Fruit fly (Drosophila melanogaster): ENCODE measurements around the gene CG5011.
A peak's percentile ranks its signal among the peaks of the same experiment; 100 is the strongest.

Gene CG5011

DNA sequence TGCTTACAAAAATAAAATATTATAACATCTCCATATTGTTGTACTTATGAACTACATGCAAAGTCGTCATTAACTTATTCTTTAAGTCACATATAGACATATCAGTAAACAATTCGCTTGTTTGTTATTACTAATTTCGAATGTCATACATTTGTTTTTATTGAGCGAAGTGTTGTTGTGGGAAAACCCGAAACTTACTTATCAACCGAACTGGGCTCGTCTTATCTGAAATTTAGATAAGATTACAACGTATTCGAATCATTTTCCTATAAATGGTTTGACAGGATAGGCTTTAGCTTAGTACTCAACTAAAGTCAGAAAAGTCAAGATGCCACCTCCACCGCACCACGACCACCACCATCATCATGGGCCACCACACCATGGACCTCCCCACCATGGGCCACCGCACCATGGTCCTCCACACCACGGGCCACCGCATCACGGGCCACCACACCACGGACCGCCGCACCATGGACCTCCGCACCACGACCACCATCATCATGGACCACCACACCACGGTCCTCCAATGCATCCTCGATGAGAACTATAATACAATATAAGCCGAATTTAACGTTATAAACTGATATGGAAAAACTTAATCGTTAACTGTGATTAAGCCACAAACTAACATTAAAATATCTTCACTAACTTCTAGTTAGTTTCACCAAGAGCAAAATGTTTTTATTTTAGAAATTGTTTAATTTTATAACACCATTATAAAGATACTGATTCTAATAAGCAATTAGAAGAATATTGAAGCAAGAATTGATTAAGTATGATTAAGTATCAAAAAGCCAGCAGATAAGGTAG is at the start of gene CG5011, which contains the start of gene CG43349:
Gene CG5011 (plus strand): TSS at position 760 of the 810 bp plus-strand sequence.
Gene CG43349 (plus strand): TSS at position 294 of the 810 bp plus-strand sequence.
- no peak for TF ChIP-seq achi (GFP tag; optimal IDR thresholded peaks at IDR 0.05)
- no peak for TF ChIP-seq CG8119 (GFP tag; IDR thresholded peaks at IDR 0.05)
- no peak for TF ChIP-seq CG10669 (GFP tag; optimal IDR thresholded peaks at IDR 0.05)
- TF ChIP-seq Sox14 (GFP tag; optimal IDR thresholded peaks at IDR 0.05) = no peak
- no peak for TF ChIP-seq Sox15 (GFP tag; optimal IDR thresholded peaks at IDR 0.05)
- TF ChIP-seq ss (GFP tag; optimal IDR thresholded peaks at IDR 0.05) = no peak
- TF ChIP-seq CG8319 (GFP tag; optimal IDR thresholded peaks at IDR 0.05) = no peak
- no peak for TF ChIP-seq CG4318 (GFP tag; optimal IDR thresholded peaks at IDR 0.05)
- TF ChIP-seq Met (GFP tag; optimal IDR thresholded peaks at IDR 0.05) = no peak
- no peak for TF ChIP-seq fd85E (GFP tag; optimal IDR thresholded peaks at IDR 0.05)
- no peak for TF ChIP-seq CG31627 (GFP tag; optimal IDR thresholded peaks at IDR 0.05)
- TF ChIP-seq Sox102F (GFP tag; optimal IDR thresholded peaks at IDR 0.05) = no peak
- no peak for TF ChIP-seq topi (GFP tag; optimal IDR thresholded peaks at IDR 0.05)
- no peak for TF ChIP-seq net (GFP tag; optimal IDR thresholded peaks at IDR 0.05)
- no peak for TF ChIP-seq fkh (GFP tag; optimal IDR thresholded peaks at IDR 0.05)
- no peak for TF ChIP-seq dsx (GFP tag; optimal IDR thresholded peaks at IDR 0.05; ENCODE audit: poor library complexity, severe bottlenecking)
- no peak for TF ChIP-seq CG6163 (GFP tag; IDR thresholded peaks at IDR 0.05)
- TF ChIP-seq CG11294 (GFP tag; IDR thresholded peaks at IDR 0.05) = no peak

DNA sequence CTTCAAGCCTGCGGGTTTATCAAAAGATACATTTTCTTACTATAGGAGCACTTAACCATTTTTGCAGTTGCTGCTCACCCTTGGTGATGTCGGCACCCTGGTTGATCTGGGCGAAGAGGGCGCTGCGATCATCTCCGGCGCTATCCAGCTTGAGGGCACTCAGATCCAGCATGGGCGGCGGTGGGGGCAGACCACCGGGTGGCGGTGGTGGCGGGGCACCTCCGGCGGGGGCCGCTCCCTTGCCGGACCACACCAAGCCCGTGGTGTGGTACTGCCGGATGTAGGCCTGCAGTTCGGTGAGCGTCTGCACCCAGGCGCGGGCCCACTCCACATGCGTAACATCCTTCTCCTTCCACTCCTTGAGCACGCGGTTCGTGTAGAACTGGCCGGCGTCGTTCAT is 47.8 kb upstream of the CG5011 start:
- TF ChIP-seq Lpt (GFP tag; optimal IDR thresholded peaks at IDR 0.05) (no peak), Sox14 (GFP tag; optimal IDR thresholded peaks at IDR 0.05) (no peak)

dm6 chr2L:1156592-1157249 is 43.8 kb upstream of the CG5011 start:
- TF ChIP-seq spab (GFP tag; optimal IDR thresholded peaks at IDR 0.05) (no peak), CG10631 (GFP tag; optimal IDR thresholded peaks at IDR 0.05) (no peak), fd59A (GFP tag; optimal IDR thresholded peaks at IDR 0.05) (no peak), ss (GFP tag; optimal IDR thresholded peaks at IDR 0.05) (no peak), CG10669 (GFP tag; optimal IDR thresholded peaks at IDR 0.05) (no peak), CG6854 (GFP tag; optimal IDR thresholded peaks at IDR 0.05) (no peak), salr (GFP tag; optimal IDR thresholded peaks at IDR 0.05) (peak in 1 of 2 experiments; percentile 24), CG31627 (GFP tag; optimal IDR thresholded peaks at IDR 0.05) (no peak), Lpt (GFP tag; optimal IDR thresholded peaks at IDR 0.05) (no peak), CG3032 (tag; optimal IDR thresholded peaks at IDR 0.05) (no peak), pdm3 (GFP tag; optimal IDR thresholded peaks at IDR 0.05) (no peak), CG6163 (GFP tag; IDR thresholded peaks at IDR 0.05) (no peak), CG6792 (GFP tag; optimal IDR thresholded peaks at IDR 0.05) (no peak), CG11902 (GFP tag; optimal IDR thresholded peaks at IDR 0.05) (no peak), Ets96B (tag; optimal IDR thresholded peaks at IDR 0.05) (no peak), CG34406 (GFP tag; optimal IDR thresholded peaks at IDR 0.05) (no peak), CG11762 (GFP tag; optimal IDR thresholded peaks at IDR 0.05; ENCODE audit: insufficient read depth) (no peak), Eip78C (GFP tag) (peak; percentile 60), Sox15 (GFP tag; optimal IDR thresholded peaks at IDR 0.05) (no peak), CG9139 (GFP tag; optimal IDR thresholded peaks at IDR 0.05) (no peak), Eip75B (GFP tag; optimal IDR thresholded peaks at IDR 0.05) (no peak), acj6 (GFP tag; optimal IDR thresholded peaks at IDR 0.05) (no peak), CG8119 (GFP tag; IDR thresholded peaks at IDR 0.05) (peak; percentile 77), lz (GFP tag; optimal IDR thresholded peaks at IDR 0.05) (no peak), cyc (GFP tag; optimal IDR thresholded peaks at IDR 0.05) (no peak), OdsH (GFP tag; optimal IDR thresholded peaks at IDR 0.05) (no peak), Sox102F (GFP tag; optimal IDR thresholded peaks at IDR 0.05) (no peak), CG16779 (tag; optimal IDR thresholded peaks at IDR 0.05) (no peak), achi (GFP tag; optimal IDR thresholded peaks at IDR 0.05) (no peak), CG6808 (GFP tag; optimal IDR thresholded peaks at IDR 0.05) (no peak), vri (GFP tag; optimal IDR thresholded peaks at IDR 0.05) (no peak), CG8632 (GFP tag; optimal IDR thresholded peaks at IDR 0.05) (no peak), CG15336 (GFP tag; IDR thresholded peaks at IDR 0.05) (no peak), CG32006 (GFP tag; optimal IDR thresholded peaks at IDR 0.05) (peak; percentile 77), Met (GFP tag; optimal IDR thresholded peaks at IDR 0.05) (no peak)

All from whole organism, prepupa.